Fruit fly (Drosophila melanogaster) whole organism, prepupa: ENCODE results near the gene GAPsec.

ENCODE experiments used
- CG10631 ChIP-seq: fragments of 200-800 bp; sonication (Bioruptor generic); optimal IDR thresholded peaks from 2 replicates; lab custom pipeline; 2016; ENCODE audit warnings: missing biosample characterization, missing genetic modification characterization
- CG10669 ChIP-seq: fragments of 200-800 bp; sonication (Bioruptor generic); optimal IDR thresholded peaks from 3 replicates; lab custom pipeline; 2018; ENCODE audit warnings: missing biosample characterization, mild to moderate bottlenecking, missing genetic modification characterization, moderate library complexity
- CG11294 ChIP-seq: fragments of 200-800 bp; sonication (Bioruptor generic); IDR thresholded peaks from 2 replicates; pipeline ENCODE4 v1.3.6; 2022; ENCODE audit warnings: missing biosample characterization, missing genetic modification characterization
- CG15336 ChIP-seq: fragments of 200-800 bp; sonication (Bioruptor generic); IDR thresholded peaks from 2 replicates; pipeline ENCODE4 v1.3.6; 2022; ENCODE audit warnings: missing biosample characterization, missing genetic modification characterization
- CG31627 ChIP-seq: fragments of 200-800 bp; sonication (Bioruptor generic); optimal IDR thresholded peaks from 3 replicates; lab custom pipeline; 2016; ENCODE audit warnings: missing biosample characterization, missing genetic modification characterization
- CG32006 ChIP-seq: fragments of 200-800 bp; sonication (Bioruptor generic); optimal IDR thresholded peaks from 3 replicates; lab custom pipeline; 2017; ENCODE audit warnings: missing biosample characterization, mild to moderate bottlenecking, missing genetic modification characterization
- CG3919 ChIP-seq: fragments of 200-800 bp; sonication (Bioruptor generic); optimal IDR thresholded peaks from 3 replicates; lab custom pipeline; 2016; ENCODE audit warnings: missing biosample characterization, missing genetic modification characterization
- CG6276 ChIP-seq: fragments of 200-800 bp; sonication (Bioruptor generic); optimal IDR thresholded peaks from 2 replicates; lab custom pipeline; 2017; ENCODE audit warnings: missing biosample characterization, mild to moderate bottlenecking, missing genetic modification characterization
- CG6792 ChIP-seq: fragments of 200-800 bp; sonication (Bioruptor generic); optimal IDR thresholded peaks from 3 replicates; lab custom pipeline; 2016; ENCODE audit warnings: missing biosample characterization, missing genetic modification characterization
- CG7368 ChIP-seq: fragments of 200-800 bp; sonication (Bioruptor generic); optimal IDR thresholded peaks from 3 replicates; lab custom pipeline; 2016; ENCODE audit warnings: missing biosample characterization, missing genetic modification characterization
- CG8119 ChIP-seq: fragments of 200-800 bp; sonication (Bioruptor generic); IDR thresholded peaks from 3 replicates; pipeline ENCODE4 v1.3.6; 2022; ENCODE audit warnings: missing biosample characterization, missing genetic modification characterization
- CG8319 ChIP-seq: fragments of 200-800 bp; sonication (Bioruptor generic); optimal IDR thresholded peaks from 3 replicates; lab custom pipeline; 2016; ENCODE audit warnings: missing biosample characterization, missing genetic modification characterization
- Ets21C ChIP-seq: fragments of 200-800 bp; sonication (Bioruptor generic); optimal IDR thresholded peaks from 3 replicates; lab custom pipeline; 2016; ENCODE audit warnings: missing biosample characterization, missing genetic modification characterization
- Ets96B ChIP-seq: fragments of 200-800 bp; optimal IDR thresholded peaks from 2 replicates; lab custom pipeline; 2019; ENCODE audit warnings: missing biosample characterization, mild to moderate bottlenecking, missing genetic modification characterization, moderate library complexity
- Gug ChIP-seq: fragments of 200-800 bp; sonication (Bioruptor generic); IDR thresholded peaks from 2 replicates; pipeline ENCODE4 v1.3.6; 2022; ENCODE audit warnings: missing biosample characterization, missing genetic modification characterization
- Hr38 ChIP-seq: sonication (Bioruptor generic); optimal IDR thresholded peaks from 2 replicates; lab custom pipeline; 2016; ENCODE audit warnings: missing biosample characterization, missing genetic modification characterization
- Hr39 ChIP-seq: fragments of 200-800 bp; sonication (Bioruptor generic); optimal IDR thresholded peaks from 2 replicates; lab custom pipeline; 2016; ENCODE audit warnings: missing biosample characterization, missing genetic modification characterization
- Hr4 ChIP-seq: fragments of 200-800 bp; sonication (Bioruptor generic); optimal IDR thresholded peaks from 3 replicates; lab custom pipeline; 2016; ENCODE audit warnings: missing biosample characterization, missing genetic modification characterization
- Lpt ChIP-seq: fragments of 200-800 bp; sonication (Bioruptor generic); optimal IDR thresholded peaks from 3 replicates; lab custom pipeline; 2016; ENCODE audit warnings: missing biosample characterization, missing genetic modification characterization
- Met ChIP-seq: fragments of 200-800 bp; sonication (Bioruptor generic); optimal IDR thresholded peaks from 3 replicates; lab custom pipeline; 2016; ENCODE audit warnings: missing biosample characterization, missing genetic modification characterization
- OdsH ChIP-seq: fragments of 200-800 bp; sonication (Bioruptor generic); optimal IDR thresholded peaks from 3 replicates; lab custom pipeline; 2016; ENCODE audit warnings: missing biosample characterization, missing genetic modification characterization
- Smox ChIP-seq: fragments of 200-800 bp; sonication (Bioruptor generic); optimal IDR thresholded peaks from 3 replicates; lab custom pipeline; 2016; ENCODE audit warnings: missing biosample characterization, missing genetic modification characterization
- Sox14 ChIP-seq: fragments of 200-800 bp; sonication (Bioruptor generic); optimal IDR thresholded peaks from 3 replicates; lab custom pipeline; 2016; ENCODE audit warnings: missing biosample characterization, missing genetic modification characterization
- achi ChIP-seq: fragments of 200-800 bp; sonication (Bioruptor generic); optimal IDR thresholded peaks from 3 replicates; lab custom pipeline; 2016; ENCODE audit warnings: missing biosample characterization, missing genetic modification characterization
- acj6 ChIP-seq: fragments of 200-800 bp; sonication (Bioruptor generic); optimal IDR thresholded peaks from 3 replicates; lab custom pipeline; 2016; ENCODE audit warnings: missing biosample characterization, missing genetic modification characterization
- dac ChIP-seq: fragments of 200-800 bp; sonication (Bioruptor generic); optimal IDR thresholded peaks from 2 replicates; lab custom pipeline; 2017; ENCODE audit warnings: missing biosample characterization, mild to moderate bottlenecking, missing genetic modification characterization
- dsx ChIP-seq: fragments of 200-800 bp; optimal IDR thresholded peaks from 3 replicates; lab custom pipeline; 2019; ENCODE audit warnings: missing biosample characterization, mild to moderate bottlenecking, missing genetic modification characterization, moderate library complexity; ENCODE audit not compliant: poor library complexity, severe bottlenecking
- eg ChIP-seq: fragments of 200-800 bp; sonication (Bioruptor generic); IDR thresholded peaks from 3 replicates; pipeline ENCODE4 v1.3.6; 2022; ENCODE audit warnings: missing biosample characterization, missing genetic modification characterization
- esn ChIP-seq: fragments of 200-800 bp; sonication (Bioruptor generic); optimal IDR thresholded peaks from 2 replicates; lab custom pipeline; 2016; ENCODE audit warnings: missing biosample characterization, mild to moderate bottlenecking, missing genetic modification characterization, moderate library complexity
- fd59A ChIP-seq: fragments of 200-800 bp; sonication (Bioruptor generic); optimal IDR thresholded peaks from 2 replicates; lab custom pipeline; 2017; ENCODE audit warnings: missing biosample characterization, mild to moderate bottlenecking, missing genetic modification characterization, missing genetic modification reagents
- fd85E ChIP-seq: fragments of 200-800 bp; sonication (Bioruptor generic); optimal IDR thresholded peaks from 3 replicates; lab custom pipeline; 2016; ENCODE audit warnings: missing biosample characterization, missing genetic modification characterization
- fkh ChIP-seq: fragments of 200-800 bp; sonication (Bioruptor generic); optimal IDR thresholded peaks from 3 replicates; lab custom pipeline; 2017; ENCODE audit warnings: missing biosample characterization, mild to moderate bottlenecking, missing genetic modification characterization, moderate library complexity
- lz ChIP-seq: fragments of 200-800 bp; sonication (Bioruptor generic); optimal IDR thresholded peaks from 3 replicates; lab custom pipeline; 2016; ENCODE audit warnings: missing biosample characterization, missing genetic modification characterization
- pdm3 ChIP-seq: fragments of 200-800 bp; sonication (Bioruptor generic); optimal IDR thresholded peaks from 3 replicates; lab custom pipeline; 2016; ENCODE audit warnings: missing biosample characterization, missing genetic modification characterization
- salr ChIP-seq, 2 experiments: fragments of 200-800 bp; sonication (Bioruptor generic); optimal IDR thresholded peaks; 3 replicates each; lab custom pipeline; 2016 to 2018; ENCODE audit warnings: missing biosample characterization in 2 of 2, missing genetic modification characterization in 2 of 2, mild to moderate bottlenecking in 1 of 2
- spab ChIP-seq: fragments of 200-800 bp; sonication (Bioruptor generic); optimal IDR thresholded peaks from 2 replicates; lab custom pipeline; 2017; ENCODE audit warnings: missing biosample characterization, mild to moderate bottlenecking, missing genetic modification characterization, missing genetic modification reagents
- ss ChIP-seq, 2 experiments: fragments of 200-800 bp; sonication (Bioruptor generic); optimal IDR thresholded peaks; 2 replicates in 1 of 2; 3 replicates in 1 of 2; lab custom pipeline; 2017 to 2018; ENCODE audit warnings: mild to moderate bottlenecking in 2 of 2, missing biosample characterization in 2 of 2, missing genetic modification characterization in 2 of 2, moderate library complexity in 1 of 2
- svp ChIP-seq: fragments of 200-800 bp; sonication (Bioruptor generic); peaks from one replicate; lab custom pipeline; 2016; ENCODE audit warnings: missing biosample characterization, missing genetic modification characterization
- vri ChIP-seq: fragments of 200-800 bp; sonication (Bioruptor generic); optimal IDR thresholded peaks from 3 replicates; lab custom pipeline; 2016; ENCODE audit warnings: missing biosample characterization, mild to moderate bottlenecking, missing genetic modification characterization

The GAPsec gene

dm6 chr3L:8627839-8628827 lies 4.4 kb upstream of the GAPsec start:
- TF ChIP-seq dsx (peak; percentile 86), fkh (GFP tag; lab: Kevin White, UChicago) (no peak)

dm6 chr3L:8621465-8621864 lies 2.2 kb downstream of the GAPsec start:
- TF ChIP-seq Ets21C (GFP tag; lab: Kevin White, UChicago) (no peak), OdsH (GFP tag; lab: Kevin White, UChicago) (no peak)

dm6 chr3L:8619588-8619987 lies 4.1 kb downstream of the GAPsec start, which contains the start of gene S-Lap2:
Gene S-Lap2 (plus strand): TSS chr3L:8619888.
- TF ChIP-seq spab (GFP tag; lab: Kevin White, UChicago) = no peak
- peak; percentile 58 for TF ChIP-seq svp (GFP tag; lab: Kevin White, UChicago)
- TF ChIP-seq CG32006 = no peak

dm6 chr3L:8616935-8617334 lies 6.8 kb downstream of the GAPsec start, which contains the start of gene S-Lap1:
Gene S-Lap1 (plus strand): TSS chr3L:8617235.
- no peak for TF ChIP-seq salr (GFP tag; optimal IDR thresholded peaks at IDR 0.05; lab: Kevin White, UChicago)
- no peak for TF ChIP-seq CG11294 (GFP tag; lab: Robert Waterston, UW)
- no peak for TF ChIP-seq acj6 (GFP tag; lab: Kevin White, UChicago)
- TF ChIP-seq CG15336 (GFP tag; lab: Robert Waterston, UW) = no peak
- TF ChIP-seq CG6276 (GFP tag; lab: Kevin White, UChicago) = no peak
- no peak for TF ChIP-seq fd85E (GFP tag; lab: Kevin White, UChicago)
- no peak for TF ChIP-seq CG8319 (GFP tag; lab: Kevin White, UChicago)
- no peak for TF ChIP-seq achi
- no peak for TF ChIP-seq pdm3 (GFP tag; lab: Kevin White, UChicago)
- no peak for TF ChIP-seq lz (GFP tag; lab: Kevin White, UChicago)
- no peak for TF ChIP-seq CG10669 (GFP tag; lab: Kevin White, UChicago)
- TF ChIP-seq Hr39 (GFP tag; lab: Kevin White, UChicago) = no peak
- TF ChIP-seq Met (GFP tag; lab: Kevin White, UChicago) = no peak
- TF ChIP-seq ss (GFP tag; optimal IDR thresholded peaks at IDR 0.05; lab: Kevin White, UChicago) = no peak

- TF ChIP-seq vri (GFP tag; lab: Kevin White, UChicago) (no peak), fd59A (GFP tag; lab: Kevin White, UChicago) (peak; percentile 8), CG6276 (GFP tag; lab: Kevin White, UChicago) (no peak), Gug (GFP tag; lab: Robert Waterston, UW) (0 out of 2 replicates have a peak, but pooled peaks have one; percentile 35), Hr4 (peak; percentile 28), ss (GFP tag; optimal IDR thresholded peaks at IDR 0.05; lab: Kevin White, UChicago) (peak in 1 of 2 experiments; percentile 56), Lpt (GFP tag; lab: Kevin White, UChicago) (no peak), salr (GFP tag; optimal IDR thresholded peaks at IDR 0.05; lab: Kevin White, UChicago) (peak in 1 of 2 experiments; percentile 1), CG31627 (peak; percentile 15), CG7368 (GFP tag; lab: Kevin White, UChicago) (no peak), acj6 (GFP tag; lab: Kevin White, UChicago) (peak; percentile 23), CG10669 (GFP tag; lab: Kevin White, UChicago) (peak; percentile 45), CG8119 (0 out of 3 replicates have a peak, but pooled peaks have one; percentile 25), achi (peak; percentile 33), CG10631 (GFP tag; lab: Kevin White, UChicago) (peak; percentile 43), esn (no peak), Ets96B (tag; lab: Kevin White, UChicago) (peak; percentile 55), CG6792 (peak; percentile 18), CG3919 (GFP tag; lab: Kevin White, UChicago) (peak; percentile 48), dac (GFP tag; lab: Kevin White, UChicago) (no peak), Hr38 (no peak), Smox (GFP tag; lab: Kevin White, UChicago) (peak; percentile 24), Met (GFP tag; lab: Kevin White, UChicago) (peak; percentile 14), eg (GFP tag; lab: Robert Waterston, UW) (0 out of 3 replicates have a peak, but pooled peaks have one; percentile 23), CG15336 (GFP tag; lab: Robert Waterston, UW) (0 out of 2 replicates have a peak, but pooled peaks have one; percentile 14), Sox14 (GFP tag; lab: Kevin White, UChicago) (peak; percentile 22), dsx (no peak), spab (GFP tag; lab: Kevin White, UChicago) (peak; percentile 29), OdsH (GFP tag; lab: Kevin White, UChicago) (peak; percentile 26), CG11294 (GFP tag; lab: Robert Waterston, UW) (no peak)
Measured at dm6 chr3L:8607449-8607848, 16.3 kb downstream of the GAPsec start.
